Worm (Caenorhabditis elegans): ENCODE measurements around the gene nhr-171.

Gene nhr-171

ce11 chrV:7551821-7552220 is 40.3 kb downstream of the nhr-171 start, which contains the start of gene F19F10.3:
F19F10.3 (plus strand) TSS chrV:7552121.
- no peak for TF ChIP-seq unc-62 (GFP tag; optimal IDR thresholded peaks at IDR 0.05)

- no peak for TF ChIP-seq unc-62 (GFP tag; optimal IDR thresholded peaks at IDR 0.05)
Observed at ce11 chrV:7553873-7554362, 42.4 kb downstream of the nhr-171 start, which contains the start of gene ttr-10. ttr-10 (minus strand) TSS chrV:7553923.

- no peak for TF ChIP-seq unc-62 (GFP tag; optimal IDR thresholded peaks at IDR 0.05)
Observed at ce11 chrV:7555875-7556274, 44.3 kb downstream of the nhr-171 start.

- TF ChIP-seq unc-62 (GFP tag; optimal IDR thresholded peaks at IDR 0.05), result no peak
Observed at ce11 chrV:7558693-7559092, 47.1 kb downstream of the nhr-171 start, which contains the start of gene ets-7. ets-7 (minus strand) TSS chrV:7558793.

ce11 chrV:7562947-7563346 is 51.4 kb downstream of the nhr-171 start, which contains the start of gene F19F10.1:
F19F10.1 (plus strand) TSS chrV:7563247.
- TF ChIP-seq unc-62 (GFP tag; optimal IDR thresholded peaks at IDR 0.05), result no peak

Data from whole organism, dauer.